Worm (Caenorhabditis elegans) whole organism, mixed stage, embryonic: ENCODE data around the gene ddl-2.

ENCODE experiments used
- M03D4.4 ChIP-seq: sonication (generic microtip); optimal IDR thresholded peaks from 2 replicates; lab custom pipeline; 2017; ENCODE audit warnings: mild to moderate bottlenecking, missing genetic modification characterization, missing compliant biosample characterization
- bed-3 ChIP-seq: fragments of 200-800 bp; sonication (Bioruptor generic); optimal IDR thresholded peaks from 3 replicates; lab custom pipeline; 2018; ENCODE audit warnings: mild to moderate bottlenecking, missing genetic modification characterization, moderate library complexity, missing compliant biosample characterization
- blmp-1 ChIP-seq: fragments of 150-350 bp; optimal IDR thresholded peaks from 2 replicates; lab custom pipeline; 2014; ENCODE audit warnings: missing biosample characterization, missing genetic modification characterization
- ceh-39 ChIP-seq: fragments of 150-350 bp; optimal IDR thresholded peaks from 2 replicates; lab custom pipeline; 2014; ENCODE audit warnings: missing biosample characterization, missing genetic modification characterization
- ceh-83 ChIP-seq: fragments of 200-800 bp; sonication (Bioruptor generic); optimal IDR thresholded peaks from 2 replicates; lab custom pipeline; 2018; ENCODE audit warnings: mild to moderate bottlenecking, missing genetic modification characterization, missing compliant biosample characterization
- ces-1 ChIP-seq: fragments of 150-350 bp; optimal IDR thresholded peaks from 2 replicates; lab custom pipeline; 2014; ENCODE audit warnings: missing biosample characterization, missing genetic modification reagents, missing genetic modification characterization
- cnd-1 ChIP-seq: fragments of 200-800 bp; sonication (Bioruptor generic); optimal IDR thresholded peaks from 2 replicates; lab custom pipeline; 2018; ENCODE audit warnings: mild to moderate bottlenecking, missing genetic modification characterization, missing compliant biosample characterization
- elt-1 ChIP-seq: sonication (generic microtip); optimal IDR thresholded peaks from 2 replicates; lab custom pipeline; 2017; ENCODE audit warnings: missing genetic modification characterization, mild to moderate bottlenecking, missing compliant biosample characterization, antibody characterized with exemption, moderate library complexity, borderline replicate concordance; ENCODE audit not compliant: insufficient read depth
- elt-3 ChIP-seq: fragments of 150-350 bp; optimal IDR thresholded peaks from 2 replicates; lab custom pipeline; 2014; ENCODE audit warnings: missing biosample characterization, missing genetic modification characterization
- flh-1 ChIP-seq: fragments of 200-800 bp; sonication (Bioruptor generic); optimal IDR thresholded peaks from 2 replicates; lab custom pipeline; 2018; ENCODE audit warnings: mild to moderate bottlenecking, missing genetic modification characterization, moderate library complexity, missing compliant biosample characterization
- ham-2 ChIP-seq: fragments of 200-800 bp; sonication (Bioruptor generic); optimal IDR thresholded peaks from 2 replicates; lab custom pipeline; 2018; ENCODE audit warnings: mild to moderate bottlenecking, missing genetic modification characterization, missing compliant biosample characterization
- hlh-1 ChIP-seq: fragments of 150-350 bp; optimal IDR thresholded peaks from 2 replicates; lab custom pipeline; 2014; ENCODE audit warnings: missing biosample characterization, missing genetic modification reagents, missing genetic modification characterization
- lin-13 ChIP-seq: fragments of 150-350 bp; optimal IDR thresholded peaks from 2 replicates; lab custom pipeline; 2014; ENCODE audit warnings: missing biosample characterization, missing genetic modification characterization
- lin-32 ChIP-seq: fragments of 200-800 bp; sonication (Bioruptor generic); optimal IDR thresholded peaks from 2 replicates; lab custom pipeline; 2018; ENCODE audit warnings: mild to moderate bottlenecking, missing genetic modification characterization, missing compliant biosample characterization
- lsy-2 ChIP-seq: fragments of 150-350 bp; optimal IDR thresholded peaks from 2 replicates; lab custom pipeline; 2014; ENCODE audit warnings: missing biosample characterization, missing genetic modification characterization
- mab-5 ChIP-seq: fragments of 150-350 bp; optimal IDR thresholded peaks from 2 replicates; lab custom pipeline; 2014; ENCODE audit warnings: missing biosample characterization, missing genetic modification characterization
- mep-1 ChIP-seq: fragments of 150-350 bp; optimal IDR thresholded peaks from 2 replicates; lab custom pipeline; 2017; ENCODE audit warnings: missing biosample characterization, missing genetic modification reagents, missing genetic modification characterization, inconsistent platforms
- nhr-2 ChIP-seq: fragments of 150-350 bp; optimal IDR thresholded peaks from 2 replicates; lab custom pipeline; 2014; ENCODE audit warnings: missing biosample characterization, missing genetic modification characterization
- nhr-237 ChIP-seq: fragments of 150-350 bp; optimal IDR thresholded peaks from 2 replicates; lab custom pipeline; 2014; ENCODE audit warnings: missing biosample characterization, missing genetic modification characterization
- nhr-28 ChIP-seq: fragments of 150-350 bp; optimal IDR thresholded peaks from 2 replicates; lab custom pipeline; 2014; ENCODE audit warnings: missing biosample characterization, missing genetic modification characterization
- nhr-76 ChIP-seq: sonication (generic microtip); optimal IDR thresholded peaks from 2 replicates; lab custom pipeline; 2017; ENCODE audit warnings: missing biosample characterization, missing genetic modification characterization
- pha-4 ChIP-seq: fragments of 150-350 bp; optimal IDR thresholded peaks from 2 replicates; lab custom pipeline; 2018; ENCODE audit warnings: missing biosample characterization, missing genetic modification reagents, missing genetic modification characterization
- sem-2 ChIP-seq: fragments of 200-800 bp; sonication (Bioruptor generic); optimal IDR thresholded peaks from 2 replicates; lab custom pipeline; 2018; ENCODE audit warnings: mild to moderate bottlenecking, missing genetic modification characterization, missing compliant biosample characterization
- snpc-4 ChIP-seq: fragments of 150-350 bp; optimal IDR thresholded peaks from 2 replicates; lab custom pipeline; 2014; ENCODE audit warnings: missing biosample characterization, missing genetic modification characterization
- tbx-8 ChIP-seq: fragments of 200-800 bp; sonication (Bioruptor generic); optimal IDR thresholded peaks from 2 replicates; lab custom pipeline; 2018; ENCODE audit warnings: mild to moderate bottlenecking, missing genetic modification characterization, moderate library complexity, missing compliant biosample characterization
- unc-120 ChIP-seq: sonication (generic microtip); optimal IDR thresholded peaks from 2 replicates; lab custom pipeline; 2017; ENCODE audit warnings: missing genetic modification characterization, missing compliant biosample characterization; ENCODE audit not compliant: poor library complexity, severe bottlenecking
- unc-39 ChIP-seq: fragments of 150-350 bp; optimal IDR thresholded peaks from 2 replicates; lab custom pipeline; 2014; ENCODE audit warnings: missing biosample characterization, missing genetic modification characterization
- unc-62 ChIP-seq: fragments of 150-350 bp; optimal IDR thresholded peaks from 2 replicates; lab custom pipeline; 2014; ENCODE audit warnings: missing biosample characterization, missing genetic modification reagents, missing genetic modification characterization
- ztf-11 ChIP-seq: fragments of 150-350 bp; optimal IDR thresholded peaks from 2 replicates; lab custom pipeline; 2014; ENCODE audit warnings: missing biosample characterization, missing genetic modification characterization

Gene ddl-2

ce11 chrII:13542991-13543390 is 4.5 kb downstream of the ddl-2 start:
- TF ChIP-seq mep-1 (tag; lab: Kevin White, UChicago) = no peak
- no peak for TF ChIP-seq lin-32 (GFP tag; lab: Kevin White, UChicago)
- TF ChIP-seq blmp-1 (tag; lab: Kevin White, UChicago) = no peak
- TF ChIP-seq unc-62 (GFP tag; lab: Kevin White, UChicago) = no peak
- TF ChIP-seq ceh-83 (GFP tag; lab: Kevin White, UChicago) = no peak
- TF ChIP-seq pha-4 (tag; lab: Kevin White, UChicago) = no peak
- no peak for TF ChIP-seq nhr-76 (tag; lab: Kevin White, UChicago)
- no peak for TF ChIP-seq elt-3 (tag; lab: Kevin White, UChicago)

- TF ChIP-seq tbx-8 (no peak), lin-13 (no peak), ham-2 (GFP tag; lab: Kevin White, UChicago) (no peak), elt-1 (tag; lab: Kevin White, UChicago) (no peak), bed-3 (GFP tag; lab: Kevin White, UChicago) (no peak), blmp-1 (tag; lab: Kevin White, UChicago) (no peak), nhr-28 (tag; lab: Kevin White, UChicago) (no peak), snpc-4 (tag; lab: Kevin White, UChicago) (no peak)
Measured at ce11 chrII:13540956-13541355, 6.5 kb downstream of the ddl-2 start, which contains the start of the genes noa-1 and Y48E1B.17. TSS of gene noa-1 (minus strand) at chrII:13541056. TSS of gene Y48E1B.17 (minus strand) at chrII:13541084.

ce11 chrII:13531118-13531517 is 16.3 kb downstream of the ddl-2 start, which contains the start of gene snx-14:
TSS of gene snx-14 (minus strand) at chrII:13531218.
- TF ChIP-seq ceh-83 (GFP tag; lab: Kevin White, UChicago) = no peak
- TF ChIP-seq nhr-76 (tag; lab: Kevin White, UChicago) = no peak
- TF ChIP-seq lin-13 = no peak
- TF ChIP-seq mab-5 (tag; lab: Kevin White, UChicago) = no peak

ce11 chrII:13530657-13531056 is 16.8 kb downstream of the ddl-2 start:
- TF ChIP-seq lsy-2 (tag; lab: Kevin White, UChicago) = no peak
- no peak for TF ChIP-seq sem-2 (GFP tag; lab: Kevin White, UChicago)
- TF ChIP-seq nhr-237 (tag; lab: Kevin White, UChicago) = no peak
- TF ChIP-seq M03D4.4 (tag; lab: Kevin White, UChicago) = no peak
- no peak for TF ChIP-seq tbx-8
- TF ChIP-seq unc-39 (tag; lab: Kevin White, UChicago) = no peak
- TF ChIP-seq ztf-11 (tag; lab: Kevin White, UChicago) = no peak
- no peak for TF ChIP-seq pha-4 (tag; lab: Kevin White, UChicago)
- no peak for TF ChIP-seq ceh-39 (tag; lab: Kevin White, UChicago)
- no peak for TF ChIP-seq ceh-83 (GFP tag; lab: Kevin White, UChicago)
- no peak for TF ChIP-seq nhr-2 (tag; lab: Kevin White, UChicago)

ce11 chrII:13529131-13529530 is 18.3 kb downstream of the ddl-2 start:
- TF ChIP-seq ces-1 (GFP tag; lab: Kevin White, UChicago) (no peak), nhr-28 (tag; lab: Kevin White, UChicago) (no peak), M03D4.4 (tag; lab: Kevin White, UChicago) (no peak), hlh-1 (tag; lab: Kevin White, UChicago) (no peak), snpc-4 (tag; lab: Kevin White, UChicago) (no peak), lin-13 (no peak), flh-1 (GFP tag; lab: Kevin White, UChicago) (no peak), pha-4 (tag; lab: Kevin White, UChicago) (no peak), tbx-8 (no peak), unc-39 (tag; lab: Kevin White, UChicago) (no peak), unc-120 (tag; lab: Kevin White, UChicago) (no peak), ham-2 (GFP tag; lab: Kevin White, UChicago) (no peak), cnd-1 (tag; lab: Kevin White, UChicago) (no peak)

ce11 chrII:13521977-13522404 is 25.5 kb downstream of the ddl-2 start:
- peak; percentile 4 for TF ChIP-seq cnd-1 (tag; lab: Kevin White, UChicago)
- TF ChIP-seq ceh-83 (GFP tag; lab: Kevin White, UChicago) = no peak
